Worm (Caenorhabditis elegans) whole organism, L1 larva: ENCODE results near the gene pcp-2.

Experiments
- dpl-1 ChIP-seq, 3 experiments: fragments of 150-350 bp in 2 of 3; sonication (generic microtip) in 1 of 3; optimal IDR thresholded peaks; 2 replicates each; lab custom pipeline; 2014 to 2017; ENCODE audit warnings: missing biosample characterization in 3 of 3, missing genetic modification characterization in 3 of 3, missing genetic modification reagents in 3 of 3
- nhr-11 ChIP-seq: fragments of 150-350 bp; optimal IDR thresholded peaks from 2 replicates; lab custom pipeline; 2014; ENCODE audit warnings: missing biosample characterization, missing genetic modification characterization
- pqm-1 ChIP-seq: sonication (generic microtip); optimal IDR thresholded peaks from 3 replicates; lab custom pipeline; 2017; ENCODE audit warnings: missing biosample characterization, missing genetic modification characterization
- swsn-7 ChIP-seq: sonication (generic microtip); optimal IDR thresholded peaks from 2 replicates; lab custom pipeline; 2016; ENCODE audit warnings: missing genetic modification characterization, missing compliant biosample characterization
- unc-62 ChIP-seq: fragments of 150-350 bp; optimal IDR thresholded peaks from 2 replicates; lab custom pipeline; 2014; ENCODE audit warnings: missing biosample characterization, missing genetic modification reagents, missing genetic modification characterization

ce11 chrIV:9130605-9131004, 34.3 kb downstream of the pcp-2 start:
- no peak for TF ChIP-seq pqm-1 (tag; lab: Kevin White, UChicago)
- no peak for TF ChIP-seq dpl-1 (GFP tag; optimal IDR thresholded peaks at IDR 0.05; lab: Kevin White, UChicago)
- no peak for TF ChIP-seq nhr-11 (tag; lab: Kevin White, UChicago)
- no peak for TF ChIP-seq swsn-7 (tag; lab: Kevin White, UChicago)
- TF ChIP-seq unc-62 (GFP tag; lab: Kevin White, UChicago), result no peak
